Fruit fly (Drosophila melanogaster): Measurements from ENCODE around the gene CG6966.

DNA sequence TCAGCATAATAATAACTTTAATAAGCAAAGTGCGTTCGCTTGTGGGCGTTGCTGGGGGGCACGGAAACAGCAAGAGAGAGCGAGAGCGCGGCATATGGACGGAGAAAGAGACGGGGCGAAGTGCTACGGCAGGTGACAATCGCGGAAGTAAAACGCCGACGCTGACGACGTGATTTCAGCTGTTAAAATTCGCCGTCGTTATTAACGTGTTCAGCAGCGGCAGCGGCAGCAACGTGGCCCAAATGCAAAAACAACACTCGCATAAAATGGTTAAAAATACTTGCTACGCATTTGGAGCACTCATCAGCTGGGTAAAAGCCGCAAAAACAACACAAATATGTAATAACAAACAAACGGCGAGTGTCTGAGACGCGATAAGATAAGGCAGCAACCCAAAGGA is 2.6 kb downstream of the CG6966 start:
- TF ChIP-seq Lpt (GFP tag; optimal IDR thresholded peaks at IDR 0.05): no peak
- TF ChIP-seq spab (GFP tag; optimal IDR thresholded peaks at IDR 0.05): no peak
- no peak for TF ChIP-seq CG9139 (GFP tag; optimal IDR thresholded peaks at IDR 0.05)
- TF ChIP-seq Hr38 (GFP tag; optimal IDR thresholded peaks at IDR 0.05): no peak
